Fruit fly (Drosophila melanogaster) whole organism, pupa: ENCODE results near the gene Pitslre.

ENCODE experiments used
- CG13204 ChIP-seq: fragments of 200-800 bp; sonication (Bioruptor generic); optimal IDR thresholded peaks from 2 replicates; lab custom pipeline; 2018; ENCODE audit warnings: missing biosample characterization, mild to moderate bottlenecking, missing genetic modification characterization, moderate library complexity
- CG15710 ChIP-seq: fragments of 200-800 bp; sonication (Bioruptor generic); optimal IDR thresholded peaks from 2 replicates; lab custom pipeline; 2018; ENCODE audit warnings: missing biosample characterization, mild to moderate bottlenecking, missing genetic modification characterization, moderate library complexity
- CG32121 ChIP-seq: fragments of 200-800 bp; sonication (Bioruptor generic); IDR thresholded peaks from 2 replicates; pipeline ENCODE4 v1.3.6; 2022; ENCODE audit warnings: missing biosample characterization, missing genetic modification characterization
- CG34367 ChIP-seq: fragments of 200-800 bp; sonication (Bioruptor generic); optimal IDR thresholded peaks from 2 replicates; lab custom pipeline; 2018; ENCODE audit warnings: missing biosample characterization, mild to moderate bottlenecking, missing genetic modification characterization
- fd96Ca ChIP-seq: fragments of 200-800 bp; sonication (Bioruptor generic); IDR thresholded peaks from 3 replicates; pipeline ENCODE4 v1.3.6; 2022; ENCODE audit warnings: missing biosample characterization, missing genetic modification characterization

dm6 chr3L:20785742-20786427 is 14.6 kb downstream of the Pitslre start, which contains the start of gene Pcif1:
- TF ChIP-seq CG15710 (tag; lab: Kevin White, UChicago) (no peak), CG34367 (no peak), CG13204 (no peak), CG32121 (GFP tag; lab: Robert Waterston, UW) (0 out of 2 replicates have a peak, but pooled peaks have one; percentile 11), fd96Ca (GFP tag; lab: Robert Waterston, UW) (no peak; the same call in 2 of the 3 replicates)
